Fruit fly (Drosophila melanogaster) whole organism, pupa: ENCODE data around the gene Hnf4.

Experiments
- CG14655 ChIP-seq: fragments of 200-800 bp; sonication (Bioruptor generic); optimal IDR thresholded peaks from 3 replicates; lab custom pipeline; 2017; ENCODE audit warnings: mild to moderate bottlenecking, missing biosample characterization, missing genetic modification reagents, missing genetic modification characterization
- CG15710 ChIP-seq: fragments of 200-800 bp; sonication (Bioruptor generic); optimal IDR thresholded peaks from 2 replicates; lab custom pipeline; 2018; ENCODE audit warnings: missing biosample characterization, mild to moderate bottlenecking, missing genetic modification characterization, moderate library complexity
- CG4496 ChIP-seq: fragments of 200-800 bp; sonication (Bioruptor generic); IDR thresholded peaks from 3 replicates; pipeline ENCODE4 v1.3.6; 2022; ENCODE audit warnings: missing biosample characterization, missing genetic modification characterization
- CG8159 ChIP-seq: fragments of 200-800 bp; sonication (Bioruptor generic); optimal IDR thresholded peaks from 3 replicates; lab custom pipeline; 2018; ENCODE audit warnings: missing biosample characterization, mild to moderate bottlenecking, missing genetic modification characterization, moderate library complexity
- CG8301 ChIP-seq: fragments of 200-800 bp; sonication (Bioruptor generic); optimal IDR thresholded peaks from 2 replicates; lab custom pipeline; 2018; ENCODE audit warnings: missing biosample characterization, mild to moderate bottlenecking, missing genetic modification characterization
- D1 ChIP-seq: fragments of 200-800 bp; sonication (Bioruptor generic); optimal IDR thresholded peaks from 2 replicates; lab custom pipeline; 2018; ENCODE audit warnings: missing biosample characterization, mild to moderate bottlenecking, missing genetic modification characterization, moderate library complexity
- EcR ChIP-seq: fragments of 200-800 bp; sonication (Bioruptor generic); optimal IDR thresholded peaks from 3 replicates; lab custom pipeline; 2019; ENCODE audit warnings: missing biosample characterization, missing genetic modification characterization, mild to moderate bottlenecking, moderate library complexity, missing genetic modification reagents
- Pif1A ChIP-seq: fragments of 200-800 bp; sonication (Bioruptor generic); optimal IDR thresholded peaks from 3 replicates; lab custom pipeline; 2016; ENCODE audit warnings: missing biosample characterization, missing genetic modification characterization
- Snoo ChIP-seq: fragments of 200-800 bp; sonication (Bioruptor generic); optimal IDR thresholded peaks from 3 replicates; lab custom pipeline; 2017; ENCODE audit warnings: missing biosample characterization, mild to moderate bottlenecking, missing genetic modification characterization, inconsistent platforms
- fd96Ca ChIP-seq: fragments of 200-800 bp; sonication (Bioruptor generic); IDR thresholded peaks from 3 replicates; pipeline ENCODE4 v1.3.6; 2022; ENCODE audit warnings: missing biosample characterization, missing genetic modification characterization

DNA sequence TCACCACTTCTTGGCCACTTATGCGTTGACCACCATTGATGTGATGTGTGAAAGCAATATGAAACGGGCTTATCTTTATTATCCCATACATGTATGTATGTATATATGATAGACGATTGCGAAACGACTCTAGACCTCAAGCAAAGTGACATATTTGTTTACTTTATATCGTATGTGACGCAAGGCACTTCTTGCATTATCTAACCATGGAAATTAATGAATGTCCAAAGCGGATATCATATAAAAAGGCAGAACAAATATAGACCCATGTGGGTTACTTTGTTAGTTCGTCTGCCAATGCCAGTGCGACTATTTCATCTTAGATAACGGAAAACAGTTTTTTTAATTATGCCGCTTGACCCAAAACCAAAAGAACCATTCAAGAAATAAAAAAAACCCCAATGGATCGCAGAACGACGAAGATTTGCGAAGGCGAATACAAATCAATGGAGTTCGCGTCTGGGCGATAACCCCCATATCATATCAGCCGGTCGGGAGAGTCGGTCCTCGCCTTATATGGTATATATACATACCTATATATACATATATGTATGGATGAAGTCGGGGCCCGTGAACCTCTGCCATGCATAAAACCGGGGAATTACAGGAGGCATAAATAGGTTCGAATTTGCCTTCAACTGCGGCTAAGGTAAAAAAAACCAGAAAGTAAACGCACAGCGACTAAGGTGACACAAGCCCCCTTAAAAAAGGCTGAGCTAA lies 6.3 kb downstream of the Hnf4 start:
- no peak for TF ChIP-seq Pif1A (GFP tag; lab: Kevin White, UChicago)
- no peak for TF ChIP-seq fd96Ca (GFP tag; lab: Robert Waterston, UW)
- TF ChIP-seq CG4496 (GFP tag; lab: Robert Waterston, UW): no peak
- no peak for TF ChIP-seq CG15710 (tag; lab: Kevin White, UChicago)
- peak; percentile 70 for TF ChIP-seq EcR (GFP tag; lab: Kevin White, UChicago)
- no peak for TF ChIP-seq Snoo (tag; lab: Kevin White, UChicago)
- no peak for TF ChIP-seq CG8301 (tag; lab: Kevin White, UChicago)
- TF ChIP-seq CG8159 (tag; lab: Kevin White, UChicago): no peak
- TF ChIP-seq D1 (tag; lab: Kevin White, UChicago): no peak
- no peak for TF ChIP-seq CG14655
